Fruit fly (Drosophila melanogaster) whole organism, embryonic: Measurements from ENCODE around the gene His3.3B.

ENCODE experiments used
- Ada2b ChIP-seq: fragments of 200-800 bp; sonication (Bioruptor generic); IDR thresholded peaks from 2 replicates; pipeline ENCODE4 v1.3.6; 2022; ENCODE audit warnings: missing biosample characterization, missing genetic modification characterization
- Bdp1 ChIP-seq: fragments of 200-800 bp; sonication (Bioruptor generic); optimal IDR thresholded peaks from 3 replicates; lab custom pipeline; 2016; ENCODE audit warnings: missing biosample characterization, missing genetic modification characterization
- BtbVII ChIP-seq: fragments of 200-800 bp; sonication (Bioruptor generic); optimal IDR thresholded peaks from 3 replicates; lab custom pipeline; 2017; ENCODE audit warnings: missing biosample characterization, mild to moderate bottlenecking, missing genetic modification characterization
- CG10979 ChIP-seq: fragments of 200-800 bp; sonication (Bioruptor generic); optimal IDR thresholded peaks from 2 replicates; lab custom pipeline; 2018; ENCODE audit warnings: missing biosample characterization, mild to moderate bottlenecking, missing genetic modification characterization, moderate library complexity
- CG11247 ChIP-seq: fragments of 200-800 bp; sonication (Bioruptor generic); IDR thresholded peaks from 2 replicates; pipeline ENCODE4 v1.3.6; 2022; ENCODE audit warnings: missing biosample characterization, missing genetic modification characterization
- CG11398 ChIP-seq: fragments of 200-800 bp; sonication (Bioruptor generic); optimal IDR thresholded peaks from 2 replicates; lab custom pipeline; 2016; ENCODE audit warnings: missing biosample characterization, missing genetic modification characterization
- CG11695 ChIP-seq: fragments of 200-800 bp; sonication (Bioruptor generic); IDR thresholded peaks from 3 replicates; pipeline ENCODE4 v1.3.6; 2022; ENCODE audit warnings: missing biosample characterization, missing genetic modification characterization
- CG11723 ChIP-seq: fragments of 200-800 bp; sonication (Bioruptor generic); optimal IDR thresholded peaks from 2 replicates; lab custom pipeline; 2017; ENCODE audit warnings: missing biosample characterization, mild to moderate bottlenecking, missing genetic modification characterization
- CG12219 ChIP-seq: fragments of 200-800 bp; sonication (Bioruptor generic); optimal IDR thresholded peaks from 3 replicates; lab custom pipeline; 2018; ENCODE audit warnings: missing biosample characterization, mild to moderate bottlenecking, missing genetic modification characterization
- CG15601 ChIP-seq: fragments of 200-800 bp; sonication (Bioruptor generic); optimal IDR thresholded peaks from 3 replicates; lab custom pipeline; 2019; ENCODE audit warnings: missing biosample characterization, mild to moderate bottlenecking, missing genetic modification characterization, moderate library complexity
- CG15696 ChIP-seq: fragments of 200-800 bp; sonication (Bioruptor generic); optimal IDR thresholded peaks from 2 replicates; lab custom pipeline; 2019; ENCODE audit warnings: missing biosample characterization, mild to moderate bottlenecking, missing genetic modification characterization, moderate library complexity
- CG17328 ChIP-seq: fragments of 200-800 bp; sonication (Bioruptor generic); IDR thresholded peaks from 2 replicates; pipeline ENCODE4 v1.3.6; 2022; ENCODE audit warnings: missing biosample characterization, missing genetic modification characterization
- CG17361 ChIP-seq: fragments of 200-800 bp; sonication (Bioruptor generic); IDR thresholded peaks from 3 replicates; pipeline ENCODE4 v1.3.6; 2022; ENCODE audit warnings: missing biosample characterization, missing genetic modification characterization
- CG17829 ChIP-seq: fragments of 200-800 bp; optimal IDR thresholded peaks from 2 replicates; lab custom pipeline; 2019; ENCODE audit warnings: missing biosample characterization, mild to moderate bottlenecking, missing genetic modification characterization, moderate library complexity
- CG2678 ChIP-seq: fragments of 200-800 bp; sonication (Bioruptor generic); optimal IDR thresholded peaks from 3 replicates; lab custom pipeline; 2019; ENCODE audit warnings: missing biosample characterization, mild to moderate bottlenecking, missing genetic modification characterization, moderate library complexity
- CG30403 ChIP-seq: fragments of 200-800 bp; sonication (Bioruptor generic); optimal IDR thresholded peaks from 3 replicates; lab custom pipeline; 2016; ENCODE audit warnings: missing biosample characterization, missing genetic modification characterization
- CG33213 ChIP-seq: fragments of 200-800 bp; sonication (Bioruptor generic); optimal IDR thresholded peaks from 3 replicates; lab custom pipeline; 2016; ENCODE audit warnings: missing biosample characterization, missing genetic modification characterization
- CG3838 ChIP-seq: fragments of 200-800 bp; sonication (Bioruptor generic); optimal IDR thresholded peaks from 3 replicates; lab custom pipeline; 2016; ENCODE audit warnings: missing biosample characterization, missing genetic modification characterization
- CG4404 ChIP-seq: fragments of 200-800 bp; sonication (Bioruptor generic); IDR thresholded peaks from 2 replicates; pipeline ENCODE4 v1.3.6; 2022; ENCODE audit warnings: missing biosample characterization, missing genetic modification characterization
- CG7963 ChIP-seq: fragments of 200-800 bp; sonication (Bioruptor generic); IDR thresholded peaks from 3 replicates; pipeline ENCODE4 v1.3.6; 2022; ENCODE audit warnings: missing biosample characterization, missing genetic modification characterization; ENCODE audit not compliant: partially characterized antibody
- CG8089 ChIP-seq: fragments of 200-800 bp; sonication (Bioruptor generic); optimal IDR thresholded peaks from 3 replicates; lab custom pipeline; 2016; ENCODE audit warnings: missing biosample characterization, missing genetic modification characterization
- CG8944 ChIP-seq: fragments of 200-800 bp; sonication (Bioruptor generic); optimal IDR thresholded peaks from 3 replicates; lab custom pipeline; 2016; ENCODE audit warnings: missing biosample characterization, missing genetic modification characterization
- CG9797 ChIP-seq: fragments of 200-800 bp; sonication (Bioruptor generic); optimal IDR thresholded peaks from 3 replicates; lab custom pipeline; 2018; ENCODE audit warnings: missing biosample characterization, mild to moderate bottlenecking, missing genetic modification characterization
- CoRest ChIP-seq: fragments of 200-800 bp; sonication (Bioruptor generic); optimal IDR thresholded peaks from 3 replicates; lab custom pipeline; 2018; ENCODE audit warnings: missing biosample characterization, mild to moderate bottlenecking, missing genetic modification characterization, moderate library complexity
- D ChIP-seq, 2 experiments: fragments of 200-800 bp in 1 of 2; fragments of >200 bp in 1 of 2; sonication (Bioruptor generic) in 1 of 2; optimal IDR thresholded peaks; 2 replicates in 1 of 2; 3 replicates in 1 of 2; lab custom pipeline; 2017; ENCODE audit warnings: mild to moderate bottlenecking in 1 of 2, missing biosample characterization in 1 of 2, missing genetic modification characterization in 1 of 2, missing genetic modification reagents in 1 of 2
- Deaf1 ChIP-seq: fragments of 200-800 bp; optimal IDR thresholded peaks from 3 replicates; lab custom pipeline; 2019; ENCODE audit warnings: missing biosample characterization, mild to moderate bottlenecking, missing genetic modification characterization, moderate library complexity
- Dfd ChIP-seq, 2 experiments: fragments of >200 bp; optimal IDR thresholded peaks; 2 replicates each; lab custom pipeline; 2017; ENCODE audit warnings: missing biosample characterization in 2 of 2, missing genetic modification characterization in 2 of 2
- Med ChIP-seq: fragments of 200-800 bp; sonication (Bioruptor generic); peaks from one replicate; lab custom pipeline; 2016; ENCODE audit warnings: missing biosample characterization, missing genetic modification characterization, mild to moderate bottlenecking, inconsistent platforms, moderate library complexity
- Xrp1 ChIP-seq: fragments of 200-800 bp; sonication (Bioruptor generic); IDR thresholded peaks from 2 replicates; pipeline ENCODE4 v1.3.6; 2022; ENCODE audit warnings: missing biosample characterization, missing genetic modification characterization
- ac ChIP-seq: fragments of 200-800 bp; sonication (Bioruptor generic); optimal IDR thresholded peaks from 3 replicates; lab custom pipeline; 2017; ENCODE audit warnings: missing biosample characterization, mild to moderate bottlenecking, missing genetic modification characterization
- amos ChIP-seq: fragments of 200-800 bp; sonication (Bioruptor generic); IDR thresholded peaks from 2 replicates; pipeline ENCODE4 v1.3.6; 2022; ENCODE audit warnings: missing biosample characterization, missing genetic modification characterization; ENCODE audit not compliant: partially characterized antibody
- az2 ChIP-seq: fragments of 200-800 bp; sonication (Bioruptor generic); optimal IDR thresholded peaks from 3 replicates; lab custom pipeline; 2016; ENCODE audit warnings: missing biosample characterization, missing genetic modification characterization
- ci ChIP-seq: fragments of 200-800 bp; sonication (Bioruptor generic); IDR thresholded peaks from 3 replicates; pipeline ENCODE4 v1.3.6; 2022; ENCODE audit warnings: missing biosample characterization, missing genetic modification characterization
- crp ChIP-seq, 2 experiments: fragments of 200-800 bp; sonication (Bioruptor generic); optimal IDR thresholded peaks; 2 replicates in 1 of 2; 3 replicates in 1 of 2; lab custom pipeline; 2017; ENCODE audit warnings: missing biosample characterization in 2 of 2, missing genetic modification characterization in 2 of 2, mild to moderate bottlenecking in 1 of 2, moderate library complexity in 1 of 2
- emc ChIP-seq: fragments of 200-800 bp; sonication (Bioruptor generic); optimal IDR thresholded peaks from 2 replicates; lab custom pipeline; 2016; ENCODE audit warnings: missing biosample characterization, missing genetic modification characterization
- eve ChIP-seq, 2 experiments: fragments of >200 bp; optimal IDR thresholded peaks; 2 replicates each; lab custom pipeline; 2017; ENCODE audit warnings: missing biosample characterization in 2 of 2, missing genetic modification characterization in 2 of 2
- fu2 ChIP-seq: fragments of 200-800 bp; sonication (Bioruptor generic); optimal IDR thresholded peaks from 2 replicates; lab custom pipeline; 2016; ENCODE audit warnings: missing biosample characterization, missing genetic modification characterization
- gem ChIP-seq: fragments of 200-800 bp; sonication (Bioruptor generic); optimal IDR thresholded peaks from 2 replicates; lab custom pipeline; 2019; ENCODE audit warnings: missing biosample characterization, mild to moderate bottlenecking, missing genetic modification characterization, moderate library complexity
- hkb ChIP-seq, 2 experiments: fragments of 200-800 bp in 1 of 2; fragments of >200 bp in 1 of 2; sonication (Bioruptor generic) in 1 of 2; IDR thresholded peaks in 1 of 2; optimal IDR thresholded peaks in 1 of 2; 2 replicates each; pipeline versions ENCODE4 v1.3.6 to Lab custom; 2017 to 2022; ENCODE audit warnings: missing biosample characterization in 1 of 2, missing genetic modification characterization in 1 of 2
- jing ChIP-seq: fragments of 200-800 bp; sonication (Bioruptor generic); optimal IDR thresholded peaks from 2 replicates; lab custom pipeline; 2018; ENCODE audit warnings: missing biosample characterization, mild to moderate bottlenecking, missing genetic modification characterization
- nmo ChIP-seq: fragments of 200-800 bp; sonication (Bioruptor generic); optimal IDR thresholded peaks from 2 replicates; lab custom pipeline; 2018; ENCODE audit warnings: missing biosample characterization, mild to moderate bottlenecking, missing genetic modification characterization, moderate library complexity
- phol ChIP-seq: fragments of 200-800 bp; sonication (Bioruptor generic); optimal IDR thresholded peaks from 3 replicates; lab custom pipeline; 2018; ENCODE audit warnings: missing biosample characterization, mild to moderate bottlenecking, missing genetic modification characterization, moderate library complexity
- psq ChIP-seq: fragments of 200-800 bp; sonication (Bioruptor generic); optimal IDR thresholded peaks from 2 replicates; lab custom pipeline; 2017; ENCODE audit warnings: missing biosample characterization, missing genetic modification characterization
- rib ChIP-seq: fragments of 200-800 bp; sonication (Bioruptor generic); IDR thresholded peaks from 2 replicates; pipeline ENCODE4 v1.3.6; 2022; ENCODE audit warnings: missing biosample characterization, missing genetic modification characterization
- row ChIP-seq: fragments of 200-800 bp; sonication (Bioruptor generic); IDR thresholded peaks from 3 replicates; pipeline ENCODE4 v1.3.6; 2022; ENCODE audit warnings: missing biosample characterization, missing genetic modification characterization
- tna ChIP-seq: fragments of 200-800 bp; sonication (Bioruptor generic); IDR thresholded peaks from 2 replicates; pipeline ENCODE4 v1.3.6; 2022; ENCODE audit warnings: missing biosample characterization, missing genetic modification characterization; ENCODE audit not compliant: partially characterized antibody
- vnd ChIP-seq: fragments of 200-800 bp; sonication (Bioruptor generic); IDR thresholded peaks from 3 replicates; pipeline ENCODE4 v1.3.6; 2022; ENCODE audit warnings: missing biosample characterization, missing genetic modification characterization; ENCODE audit not compliant: partially characterized antibody
- zen ChIP-seq: fragments of 200-800 bp; sonication (Bioruptor generic); optimal IDR thresholded peaks from 3 replicates; lab custom pipeline; 2018; ENCODE audit warnings: missing biosample characterization, mild to moderate bottlenecking, missing genetic modification characterization, moderate library complexity

The His3.3B gene

dm6 chrX:9127264-9128011 is 29.0 kb downstream of the His3.3B start (continued):
- TF ChIP-seq hkb (optimal IDR thresholded peaks at IDR 0.05; lab: Kevin White, UChicago) (no peak), hkb (GFP tag; IDR thresholded peaks at IDR 0.05; lab: Robert Waterston, UW) (peak; percentile 21; the same call in 1 of the 2 replicates), Ada2b (GFP tag; lab: Robert Waterston, UW) (0 out of 2 replicates have a peak, but pooled peaks have one; percentile 22), CG3838 (GFP tag; lab: Kevin White, UChicago) (no peak), crp (GFP tag; optimal IDR thresholded peaks at IDR 0.05; lab: Kevin White, UChicago) (no peak), az2 (GFP tag; lab: Kevin White, UChicago) (peak; percentile 2), gem (tag; lab: Kevin White, UChicago) (peak; percentile 49), tna (no peak), jing (no peak), CG9797 (GFP tag; lab: Kevin White, UChicago) (no peak), CG10979 (peak; percentile 19), Xrp1 (peak; percentile 52; the same call in 1 of the 2 replicates), CG17328 (no peak), D (optimal IDR thresholded peaks at IDR 0.05; lab: Kevin White, UChicago) (peak; percentile 85), D (GFP tag; optimal IDR thresholded peaks at IDR 0.05; lab: Kevin White, UChicago) (no peak), CG11723 (no peak), CG11247 (GFP tag; lab: Robert Waterston, UW) (no peak), rib (no peak), CG8089 (GFP tag; lab: Kevin White, UChicago) (no peak), psq (GFP tag; lab: Kevin White, UChicago) (no peak), Dfd (GFP tag; optimal IDR thresholded peaks at IDR 0.05; lab: Kevin White, UChicago) (no peak), CG17361 (GFP tag; lab: Robert Waterston, UW) (no peak), ac (GFP tag; lab: Kevin White, UChicago) (no peak), CG15601 (no peak), zen (tag; lab: Kevin White, UChicago) (peak; percentile 92), emc (GFP tag; lab: Kevin White, UChicago) (no peak), phol (tag; lab: Kevin White, UChicago) (peak; percentile 31), nmo (GFP tag; lab: Kevin White, UChicago) (no peak), CG33213 (no peak), CG11695 (0 out of 3 replicates have a peak, but pooled peaks have one; percentile 31), CG4404 (GFP tag; lab: Robert Waterston, UW) (no peak), CG7963 (GFP tag; lab: Robert Waterston, UW) (no peak), CG17829 (tag; lab: Kevin White, UChicago) (no peak), CG11398 (no peak), Med (GFP tag; lab: Kevin White, UChicago) (peak; percentile 77), CG2678 (tag; lab: Kevin White, UChicago) (peak; percentile 37), CG12219 (no peak), CoRest (tag; lab: Kevin White, UChicago) (peak; percentile 2), ci (GFP tag; lab: Robert Waterston, UW) (0 out of 3 replicates have a peak, but pooled peaks have one; percentile 13), eve (GFP tag; optimal IDR thresholded peaks at IDR 0.05; lab: Kevin White, UChicago) (peak in 1 of 2 experiments; percentile 52), vnd (GFP tag; lab: Robert Waterston, UW) (no peak), Bdp1 (GFP tag; lab: Kevin White, UChicago) (no peak), CG8944 (GFP tag; lab: Kevin White, UChicago) (peak; percentile 16), row (GFP tag; lab: Robert Waterston, UW) (no peak), CG15696 (tag; lab: Kevin White, UChicago) (no peak), BtbVII (GFP tag; lab: Kevin White, UChicago) (no peak), Deaf1 (tag; lab: Kevin White, UChicago) (no peak), CG30403 (peak; percentile 30), fu2 (GFP tag; lab: Kevin White, UChicago) (no peak), amos (GFP tag; lab: Robert Waterston, UW) (no peak)
